Worm (Caenorhabditis elegans) whole organism, L2 larva: Measurements from ENCODE around the gene pals-25.

Experiments
- C34F6.9 ChIP-seq: fragments of 150-350 bp; optimal IDR thresholded peaks from 2 replicates; lab custom pipeline; 2014; ENCODE audit warnings: missing biosample characterization, missing genetic modification characterization
- ZK546.5 ChIP-seq: sonication (generic microtip); optimal IDR thresholded peaks from 2 replicates; lab custom pipeline; 2017; ENCODE audit warnings: missing biosample characterization, missing genetic modification characterization
- blmp-1 ChIP-seq: sonication (generic microtip); optimal IDR thresholded peaks from 2 replicates; lab custom pipeline; 2017; ENCODE audit warnings: missing genetic modification characterization, mild to moderate bottlenecking, missing compliant biosample characterization, antibody characterized with exemption, moderate library complexity; ENCODE audit not compliant: insufficient read depth
- ceh-82 ChIP-seq: fragments of 150-350 bp; optimal IDR thresholded peaks from 2 replicates; lab custom pipeline; 2014; ENCODE audit warnings: missing biosample characterization, missing genetic modification characterization
- elt-3 ChIP-seq: sonication (generic microtip); optimal IDR thresholded peaks from 2 replicates; lab custom pipeline; 2017; ENCODE audit warnings: missing biosample characterization, missing genetic modification characterization
- mab-5 ChIP-seq: fragments of 150-350 bp; optimal IDR thresholded peaks from 2 replicates; lab custom pipeline; 2014; ENCODE audit warnings: missing biosample characterization, missing genetic modification characterization
- mdl-1 ChIP-seq, 2 experiments: fragments of 150-350 bp in 1 of 2; sonication (generic microtip) in 1 of 2; optimal IDR thresholded peaks; 2 replicates each; lab custom pipeline; 2017; ENCODE audit warnings: missing biosample characterization in 2 of 2, missing genetic modification characterization in 2 of 2
- nhr-11 ChIP-seq: fragments of 150-350 bp; optimal IDR thresholded peaks from 2 replicates; lab custom pipeline; 2014; ENCODE audit warnings: missing biosample characterization, missing genetic modification characterization
- sma-9 ChIP-seq, 2 experiments: fragments of 150-350 bp in 1 of 2; sonication (generic microtip) in 1 of 2; optimal IDR thresholded peaks; 2 replicates each; lab custom pipeline; 2014 to 2016; ENCODE audit warnings: missing genetic modification characterization in 2 of 2, mild to moderate bottlenecking in 1 of 2, missing biosample characterization in 1 of 2, missing compliant biosample characterization in 1 of 2, missing genetic modification reagents in 1 of 2, moderate library complexity in 1 of 2
- snpc-4 ChIP-seq: fragments of 150-350 bp; optimal IDR thresholded peaks from 2 replicates; lab custom pipeline; 2014; ENCODE audit warnings: missing biosample characterization, missing genetic modification characterization
- unc-39 ChIP-seq: fragments of 150-350 bp; optimal IDR thresholded peaks from 2 replicates; lab custom pipeline; 2014; ENCODE audit warnings: missing biosample characterization, missing genetic modification characterization
- unc-62 ChIP-seq: fragments of 150-350 bp; optimal IDR thresholded peaks from 2 replicates; lab custom pipeline; 2014; ENCODE audit warnings: missing biosample characterization, missing genetic modification reagents, missing genetic modification characterization
- zag-1 ChIP-seq: fragments of 150-350 bp; optimal IDR thresholded peaks from 2 replicates; lab custom pipeline; 2014; ENCODE audit warnings: missing biosample characterization, missing genetic modification characterization

DNA sequence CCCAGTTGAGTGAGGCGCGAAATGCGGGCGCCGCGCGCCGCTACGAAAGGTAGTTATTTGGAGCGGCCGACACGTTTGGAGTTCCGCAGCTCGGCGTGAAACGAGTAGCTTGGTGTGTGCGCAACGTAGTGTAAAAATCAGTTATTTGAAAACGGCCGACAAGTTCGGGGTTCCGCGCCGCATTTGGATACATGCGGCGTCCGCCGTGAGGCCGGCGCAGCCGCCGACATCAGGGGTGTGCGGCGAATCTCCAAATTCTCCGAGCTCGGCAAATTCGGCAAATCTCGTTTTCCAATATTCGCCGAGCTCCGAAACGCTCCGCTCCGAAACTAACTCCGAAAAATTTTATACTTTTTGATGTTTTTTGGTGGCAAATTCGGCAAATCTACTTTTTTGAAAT is 23.7 kb downstream of the pals-25 start:
- TF ChIP-seq blmp-1 (tag; lab: Kevin White, UChicago) (no peak), zag-1 (no peak), sma-9 (GFP tag; optimal IDR thresholded peaks at IDR 0.05; lab: Kevin White, UChicago) (no peak), sma-9 (tag; optimal IDR thresholded peaks at IDR 0.05; lab: Kevin White, UChicago) (no peak), ceh-82 (tag; lab: Kevin White, UChicago) (no peak), elt-3 (tag; lab: Kevin White, UChicago) (no peak), snpc-4 (tag; lab: Kevin White, UChicago) (no peak), unc-62 (no peak), C34F6.9 (no peak), unc-39 (no peak), nhr-11 (tag; lab: Kevin White, UChicago) (no peak), ZK546.5 (tag; lab: Kevin White, UChicago) (no peak), mdl-1 (tag; optimal IDR thresholded peaks at IDR 0.05; lab: Kevin White, UChicago) (no peak), mab-5 (tag; lab: Kevin White, UChicago) (no peak)
